Fruit fly (Drosophila melanogaster): ENCODE results near the gene CG42748.

dm6 chr2L:22105412-22105811, 25.6 kb upstream of the CG42748 start, which contains the start of gene CG15219:
- TF ChIP-seq EcR (GFP tag; optimal IDR thresholded peaks at IDR 0.05) (no peak), CG8478 (optimal IDR thresholded peaks at IDR 0.05) (no peak), pan (optimal IDR thresholded peaks at IDR 0.05) (no peak), psq (optimal IDR thresholded peaks at IDR 0.05) (no peak)

Measured in whole organism.